Fruit fly (Drosophila melanogaster) whole organism, prepupa: ENCODE data around the gene CG34011.

Experiments used
- CG10631 ChIP-seq: fragments of 200-800 bp; sonication (Bioruptor generic); optimal IDR thresholded peaks from 2 replicates; lab custom pipeline; 2016; ENCODE audit warnings: missing biosample characterization, missing genetic modification characterization
- CG10669 ChIP-seq: fragments of 200-800 bp; sonication (Bioruptor generic); optimal IDR thresholded peaks from 3 replicates; lab custom pipeline; 2018; ENCODE audit warnings: missing biosample characterization, mild to moderate bottlenecking, missing genetic modification characterization, moderate library complexity
- CG11294 ChIP-seq: fragments of 200-800 bp; sonication (Bioruptor generic); IDR thresholded peaks from 2 replicates; pipeline ENCODE4 v1.3.6; 2022; ENCODE audit warnings: missing biosample characterization, missing genetic modification characterization
- CG11762 ChIP-seq: fragments of 200-800 bp; sonication (Bioruptor generic); optimal IDR thresholded peaks from 3 replicates; lab custom pipeline; 2016; ENCODE audit warnings: missing biosample characterization, missing genetic modification characterization; ENCODE audit not compliant: insufficient read depth
- CG11902 ChIP-seq: fragments of 200-800 bp; sonication (Bioruptor generic); optimal IDR thresholded peaks from 3 replicates; lab custom pipeline; 2016; ENCODE audit warnings: missing biosample characterization, missing genetic modification characterization
- CG1621 ChIP-seq: fragments of 200-800 bp; sonication (Bioruptor generic); optimal IDR thresholded peaks from 3 replicates; lab custom pipeline; 2018; ENCODE audit warnings: missing biosample characterization, mild to moderate bottlenecking, missing genetic modification characterization
- CG16779 ChIP-seq: fragments of 200-800 bp; sonication (Bioruptor generic); optimal IDR thresholded peaks from 3 replicates; lab custom pipeline; 2017; ENCODE audit warnings: missing biosample characterization, mild to moderate bottlenecking, missing genetic modification characterization
- CG3032 ChIP-seq: fragments of 200-800 bp; optimal IDR thresholded peaks from 2 replicates; lab custom pipeline; 2019; ENCODE audit warnings: missing biosample characterization, mild to moderate bottlenecking, missing genetic modification characterization, moderate library complexity
- CG31627 ChIP-seq: fragments of 200-800 bp; sonication (Bioruptor generic); optimal IDR thresholded peaks from 3 replicates; lab custom pipeline; 2016; ENCODE audit warnings: missing biosample characterization, missing genetic modification characterization
- CG34406 ChIP-seq: fragments of 200-800 bp; sonication (Bioruptor generic); optimal IDR thresholded peaks from 3 replicates; lab custom pipeline; 2016; ENCODE audit warnings: missing biosample characterization, missing genetic modification characterization
- CG3919 ChIP-seq: fragments of 200-800 bp; sonication (Bioruptor generic); optimal IDR thresholded peaks from 3 replicates; lab custom pipeline; 2016; ENCODE audit warnings: missing biosample characterization, missing genetic modification characterization
- CG4318 ChIP-seq: fragments of 200-800 bp; sonication (Bioruptor generic); optimal IDR thresholded peaks from 3 replicates; lab custom pipeline; 2017; ENCODE audit warnings: missing biosample characterization, mild to moderate bottlenecking, missing genetic modification characterization
- CG6163 ChIP-seq: fragments of 200-800 bp; sonication (Bioruptor generic); IDR thresholded peaks from 3 replicates; pipeline ENCODE4 v1.3.6; 2022; ENCODE audit warnings: missing biosample characterization, missing genetic modification characterization
- CG6276 ChIP-seq: fragments of 200-800 bp; sonication (Bioruptor generic); optimal IDR thresholded peaks from 2 replicates; lab custom pipeline; 2017; ENCODE audit warnings: missing biosample characterization, mild to moderate bottlenecking, missing genetic modification characterization
- CG6792 ChIP-seq: fragments of 200-800 bp; sonication (Bioruptor generic); optimal IDR thresholded peaks from 3 replicates; lab custom pipeline; 2016; ENCODE audit warnings: missing biosample characterization, missing genetic modification characterization
- CG6808 ChIP-seq: fragments of 200-800 bp; sonication (Bioruptor generic); optimal IDR thresholded peaks from 3 replicates; lab custom pipeline; 2017; ENCODE audit warnings: missing biosample characterization, missing genetic modification characterization, mild to moderate bottlenecking, moderate library complexity, missing genetic modification reagents
- CG7368 ChIP-seq: fragments of 200-800 bp; sonication (Bioruptor generic); optimal IDR thresholded peaks from 3 replicates; lab custom pipeline; 2016; ENCODE audit warnings: missing biosample characterization, missing genetic modification characterization
- CG8119 ChIP-seq: fragments of 200-800 bp; sonication (Bioruptor generic); IDR thresholded peaks from 3 replicates; pipeline ENCODE4 v1.3.6; 2022; ENCODE audit warnings: missing biosample characterization, missing genetic modification characterization
- CG8319 ChIP-seq: fragments of 200-800 bp; sonication (Bioruptor generic); optimal IDR thresholded peaks from 3 replicates; lab custom pipeline; 2016; ENCODE audit warnings: missing biosample characterization, missing genetic modification characterization
- CG8632 ChIP-seq: fragments of 200-800 bp; sonication (Bioruptor generic); optimal IDR thresholded peaks from 3 replicates; lab custom pipeline; 2016; ENCODE audit warnings: missing biosample characterization, missing genetic modification characterization
- CG9139 ChIP-seq: fragments of 200-800 bp; sonication (Bioruptor generic); optimal IDR thresholded peaks from 3 replicates; lab custom pipeline; 2017; ENCODE audit warnings: missing biosample characterization, mild to moderate bottlenecking, missing genetic modification characterization
- Eip75B ChIP-seq: fragments of 200-800 bp; sonication (Bioruptor generic); optimal IDR thresholded peaks from 3 replicates; lab custom pipeline; 2016; ENCODE audit warnings: missing biosample characterization, missing genetic modification characterization
- Eip78C ChIP-seq: fragments of 200-800 bp; sonication (Bioruptor generic); peaks from one replicate; lab custom pipeline; 2016; ENCODE audit warnings: missing biosample characterization, missing genetic modification characterization
- Ets21C ChIP-seq: fragments of 200-800 bp; sonication (Bioruptor generic); optimal IDR thresholded peaks from 3 replicates; lab custom pipeline; 2016; ENCODE audit warnings: missing biosample characterization, missing genetic modification characterization
- Ets96B ChIP-seq: fragments of 200-800 bp; optimal IDR thresholded peaks from 2 replicates; lab custom pipeline; 2019; ENCODE audit warnings: missing biosample characterization, mild to moderate bottlenecking, missing genetic modification characterization, moderate library complexity
- Gug ChIP-seq: fragments of 200-800 bp; sonication (Bioruptor generic); IDR thresholded peaks from 2 replicates; pipeline ENCODE4 v1.3.6; 2022; ENCODE audit warnings: missing biosample characterization, missing genetic modification characterization
- Hr38 ChIP-seq: sonication (Bioruptor generic); optimal IDR thresholded peaks from 2 replicates; lab custom pipeline; 2016; ENCODE audit warnings: missing biosample characterization, missing genetic modification characterization
- Hr39 ChIP-seq: fragments of 200-800 bp; sonication (Bioruptor generic); optimal IDR thresholded peaks from 2 replicates; lab custom pipeline; 2016; ENCODE audit warnings: missing biosample characterization, missing genetic modification characterization
- Hr4 ChIP-seq: fragments of 200-800 bp; sonication (Bioruptor generic); optimal IDR thresholded peaks from 3 replicates; lab custom pipeline; 2016; ENCODE audit warnings: missing biosample characterization, missing genetic modification characterization
- Lpt ChIP-seq: fragments of 200-800 bp; sonication (Bioruptor generic); optimal IDR thresholded peaks from 3 replicates; lab custom pipeline; 2016; ENCODE audit warnings: missing biosample characterization, missing genetic modification characterization
- Met ChIP-seq: fragments of 200-800 bp; sonication (Bioruptor generic); optimal IDR thresholded peaks from 3 replicates; lab custom pipeline; 2016; ENCODE audit warnings: missing biosample characterization, missing genetic modification characterization
- OdsH ChIP-seq: fragments of 200-800 bp; sonication (Bioruptor generic); optimal IDR thresholded peaks from 3 replicates; lab custom pipeline; 2016; ENCODE audit warnings: missing biosample characterization, missing genetic modification characterization
- Smox ChIP-seq: fragments of 200-800 bp; sonication (Bioruptor generic); optimal IDR thresholded peaks from 3 replicates; lab custom pipeline; 2016; ENCODE audit warnings: missing biosample characterization, missing genetic modification characterization
- Sox102F ChIP-seq: fragments of 200-800 bp; sonication (Bioruptor generic); optimal IDR thresholded peaks from 2 replicates; lab custom pipeline; 2016; ENCODE audit warnings: missing biosample characterization, mild to moderate bottlenecking, missing genetic modification characterization
- Sox14 ChIP-seq: fragments of 200-800 bp; sonication (Bioruptor generic); optimal IDR thresholded peaks from 3 replicates; lab custom pipeline; 2016; ENCODE audit warnings: missing biosample characterization, missing genetic modification characterization
- Sox15 ChIP-seq: fragments of 200-800 bp; sonication (Bioruptor generic); optimal IDR thresholded peaks from 3 replicates; lab custom pipeline; 2016; ENCODE audit warnings: missing biosample characterization, missing genetic modification characterization
- achi ChIP-seq: fragments of 200-800 bp; sonication (Bioruptor generic); optimal IDR thresholded peaks from 3 replicates; lab custom pipeline; 2016; ENCODE audit warnings: missing biosample characterization, missing genetic modification characterization
- acj6 ChIP-seq: fragments of 200-800 bp; sonication (Bioruptor generic); optimal IDR thresholded peaks from 3 replicates; lab custom pipeline; 2016; ENCODE audit warnings: missing biosample characterization, missing genetic modification characterization
- dac ChIP-seq: fragments of 200-800 bp; sonication (Bioruptor generic); optimal IDR thresholded peaks from 2 replicates; lab custom pipeline; 2017; ENCODE audit warnings: missing biosample characterization, mild to moderate bottlenecking, missing genetic modification characterization
- dsx ChIP-seq: fragments of 200-800 bp; optimal IDR thresholded peaks from 3 replicates; lab custom pipeline; 2019; ENCODE audit warnings: missing biosample characterization, mild to moderate bottlenecking, missing genetic modification characterization, moderate library complexity; ENCODE audit not compliant: poor library complexity, severe bottlenecking
- eg ChIP-seq: fragments of 200-800 bp; sonication (Bioruptor generic); IDR thresholded peaks from 3 replicates; pipeline ENCODE4 v1.3.6; 2022; ENCODE audit warnings: missing biosample characterization, missing genetic modification characterization
- esn ChIP-seq: fragments of 200-800 bp; sonication (Bioruptor generic); optimal IDR thresholded peaks from 2 replicates; lab custom pipeline; 2016; ENCODE audit warnings: missing biosample characterization, mild to moderate bottlenecking, missing genetic modification characterization, moderate library complexity
- fd59A ChIP-seq: fragments of 200-800 bp; sonication (Bioruptor generic); optimal IDR thresholded peaks from 2 replicates; lab custom pipeline; 2017; ENCODE audit warnings: missing biosample characterization, mild to moderate bottlenecking, missing genetic modification characterization, missing genetic modification reagents
- fd85E ChIP-seq: fragments of 200-800 bp; sonication (Bioruptor generic); optimal IDR thresholded peaks from 3 replicates; lab custom pipeline; 2016; ENCODE audit warnings: missing biosample characterization, missing genetic modification characterization
- fkh ChIP-seq: fragments of 200-800 bp; sonication (Bioruptor generic); optimal IDR thresholded peaks from 3 replicates; lab custom pipeline; 2017; ENCODE audit warnings: missing biosample characterization, mild to moderate bottlenecking, missing genetic modification characterization, moderate library complexity
- lz ChIP-seq: fragments of 200-800 bp; sonication (Bioruptor generic); optimal IDR thresholded peaks from 3 replicates; lab custom pipeline; 2016; ENCODE audit warnings: missing biosample characterization, missing genetic modification characterization
- net ChIP-seq: fragments of 200-800 bp; sonication (Bioruptor generic); optimal IDR thresholded peaks from 3 replicates; lab custom pipeline; 2016; ENCODE audit warnings: missing biosample characterization, missing genetic modification characterization
- pdm3 ChIP-seq: fragments of 200-800 bp; sonication (Bioruptor generic); optimal IDR thresholded peaks from 3 replicates; lab custom pipeline; 2016; ENCODE audit warnings: missing biosample characterization, missing genetic modification characterization
- salr ChIP-seq, 2 experiments: fragments of 200-800 bp; sonication (Bioruptor generic); optimal IDR thresholded peaks; 3 replicates each; lab custom pipeline; 2016 to 2018; ENCODE audit warnings: missing biosample characterization in 2 of 2, missing genetic modification characterization in 2 of 2, mild to moderate bottlenecking in 1 of 2
- spab ChIP-seq: fragments of 200-800 bp; sonication (Bioruptor generic); optimal IDR thresholded peaks from 2 replicates; lab custom pipeline; 2017; ENCODE audit warnings: missing biosample characterization, mild to moderate bottlenecking, missing genetic modification characterization, missing genetic modification reagents
- ss ChIP-seq, 2 experiments: fragments of 200-800 bp; sonication (Bioruptor generic); optimal IDR thresholded peaks; 2 replicates in 1 of 2; 3 replicates in 1 of 2; lab custom pipeline; 2017 to 2018; ENCODE audit warnings: mild to moderate bottlenecking in 2 of 2, missing biosample characterization in 2 of 2, missing genetic modification characterization in 2 of 2, moderate library complexity in 1 of 2
- svp ChIP-seq: fragments of 200-800 bp; sonication (Bioruptor generic); peaks from one replicate; lab custom pipeline; 2016; ENCODE audit warnings: missing biosample characterization, missing genetic modification characterization
- vri ChIP-seq: fragments of 200-800 bp; sonication (Bioruptor generic); optimal IDR thresholded peaks from 3 replicates; lab custom pipeline; 2016; ENCODE audit warnings: missing biosample characterization, mild to moderate bottlenecking, missing genetic modification characterization

CG34011 gene

DNA sequence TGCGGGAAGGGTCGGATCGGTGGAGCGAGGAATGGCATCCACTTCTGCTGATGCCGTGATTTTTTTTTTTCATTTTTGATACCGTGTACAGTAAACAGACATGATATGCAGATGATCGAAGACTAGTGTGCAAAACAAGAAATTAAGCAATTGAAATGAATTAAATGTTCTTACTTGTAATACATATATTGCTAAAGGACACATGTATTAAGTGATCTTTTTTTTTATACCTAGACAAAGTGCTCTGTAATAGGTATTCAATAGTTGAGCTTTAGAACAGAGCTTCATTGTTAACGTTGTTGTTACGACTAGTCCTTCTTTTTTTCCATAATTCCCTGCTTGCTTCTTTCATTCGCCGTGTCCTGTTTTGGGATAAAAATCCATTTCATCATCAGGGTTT lies 34.9 kb downstream of the CG34011 start:
- peak; percentile 36 for TF ChIP-seq CG8632
- TF ChIP-seq CG6276 (GFP tag; lab: Kevin White, UChicago) = no peak
- TF ChIP-seq Smox (GFP tag; lab: Kevin White, UChicago) = peak; percentile 33
- no peak for TF ChIP-seq CG4318 (GFP tag; lab: Kevin White, UChicago)
- peak; percentile 62 for TF ChIP-seq esn (GFP tag; lab: Kevin White, UChicago)
- TF ChIP-seq CG3032 (tag; lab: Kevin White, UChicago) = peak; percentile 68
- TF ChIP-seq Lpt (GFP tag; lab: Kevin White, UChicago) = peak; percentile 3
- peak; percentile 47 to 78 for TF ChIP-seq ss (GFP tag; optimal IDR thresholded peaks at IDR 0.05; lab: Kevin White, UChicago)
- TF ChIP-seq CG34406 (GFP tag; lab: Kevin White, UChicago) = peak; percentile 26
- TF ChIP-seq CG8319 (GFP tag; lab: Kevin White, UChicago) = no peak
- peak; percentile 61 for TF ChIP-seq CG6808 (GFP tag; lab: Kevin White, UChicago)
- TF ChIP-seq CG8119 (GFP tag; lab: Robert Waterston, UW) = peak; percentile 40; the same call in 1 of the 3 replicates
- peak; percentile 58 for TF ChIP-seq Sox102F
- peak; percentile 57 for TF ChIP-seq CG10631 (GFP tag; lab: Kevin White, UChicago)
- TF ChIP-seq CG16779 (tag; lab: Kevin White, UChicago) = no peak
- peak; percentile 60 for TF ChIP-seq OdsH (GFP tag; lab: Kevin White, UChicago)
- no peak for TF ChIP-seq eg (GFP tag; lab: Robert Waterston, UW)
- peak; percentile 58 for TF ChIP-seq spab (GFP tag; lab: Kevin White, UChicago)
- no peak for TF ChIP-seq fkh (GFP tag; lab: Kevin White, UChicago)
- no peak for TF ChIP-seq Ets21C
- peak; percentile 41 for TF ChIP-seq Eip75B (GFP tag; lab: Kevin White, UChicago)
- peak; percentile 75 for TF ChIP-seq Ets96B (tag; lab: Kevin White, UChicago)
- no peak for TF ChIP-seq Sox15 (GFP tag; lab: Kevin White, UChicago)
- no peak for TF ChIP-seq dac (GFP tag; lab: Kevin White, UChicago)
- TF ChIP-seq CG7368 (GFP tag; lab: Kevin White, UChicago) = no peak
- TF ChIP-seq pdm3 = peak; percentile 57
- peak in 1 of 2 experiments; percentile 7 for TF ChIP-seq salr (GFP tag; optimal IDR thresholded peaks at IDR 0.05; lab: Kevin White, UChicago)
- peak; percentile 22 for TF ChIP-seq CG11902 (GFP tag; lab: Kevin White, UChicago)
- TF ChIP-seq fd59A (GFP tag; lab: Kevin White, UChicago) = peak; percentile 41
- TF ChIP-seq Hr38 (GFP tag; lab: Kevin White, UChicago) = no peak
- no peak for TF ChIP-seq fd85E
- peak; percentile 31 for TF ChIP-seq net (GFP tag; lab: Kevin White, UChicago)
- TF ChIP-seq Hr4 = peak; percentile 11
- TF ChIP-seq CG6163 (GFP tag; lab: Robert Waterston, UW) = peak; percentile 72
- peak; percentile 46 for TF ChIP-seq lz
- TF ChIP-seq CG6792 (GFP tag; lab: Kevin White, UChicago) = peak; percentile 56
- TF ChIP-seq CG10669 (GFP tag; lab: Kevin White, UChicago) = peak; percentile 57
- TF ChIP-seq CG9139 = peak; percentile 21
- TF ChIP-seq acj6 (GFP tag; lab: Kevin White, UChicago) = peak; percentile 40
- peak; percentile 28 for TF ChIP-seq Met
- TF ChIP-seq CG11762 = no peak
- peak; percentile 73 for TF ChIP-seq svp (GFP tag; lab: Kevin White, UChicago)
- TF ChIP-seq Sox14 (GFP tag; lab: Kevin White, UChicago) = peak; percentile 27
- peak; percentile 47 for TF ChIP-seq achi (GFP tag; lab: Kevin White, UChicago)
- TF ChIP-seq Gug = no peak
- peak; percentile 91 for TF ChIP-seq Eip78C (GFP tag; lab: Kevin White, UChicago)
- TF ChIP-seq CG31627 (GFP tag; lab: Kevin White, UChicago) = peak; percentile 53
- peak; percentile 68 for TF ChIP-seq dsx (GFP tag; lab: Kevin White, UChicago)
- peak; percentile 46 for TF ChIP-seq Hr39 (GFP tag; lab: Kevin White, UChicago)
- TF ChIP-seq CG3919 = peak; percentile 55
- no peak for TF ChIP-seq CG11294 (GFP tag; lab: Robert Waterston, UW)
- TF ChIP-seq vri (GFP tag; lab: Kevin White, UChicago) = peak; percentile 2
- TF ChIP-seq CG1621 (tag; lab: Kevin White, UChicago) = peak; percentile 5
